Worm (Caenorhabditis elegans) whole organism, L1 larva: ENCODE measurements around the gene F42F12.3.

ENCODE experiments used
- F16B12.6 ChIP-seq: fragments of 150-350 bp; optimal IDR thresholded peaks from 2 replicates; lab custom pipeline; 2014; ENCODE audit warnings: missing biosample characterization, missing genetic modification characterization
- Y116A8C.19 ChIP-seq: sonication (generic microtip); optimal IDR thresholded peaks from 2 replicates; lab custom pipeline; 2016; ENCODE audit warnings: missing compliant biosample characterization, missing genetic modification characterization, borderline replicate concordance
- aha-1 ChIP-seq: fragments of 150-350 bp; optimal IDR thresholded peaks from 2 replicates; lab custom pipeline; 2014; ENCODE audit warnings: missing biosample characterization, missing genetic modification characterization
- aly-2 ChIP-seq: fragments of 150-350 bp; optimal IDR thresholded peaks from 2 replicates; lab custom pipeline; 2014; ENCODE audit warnings: missing biosample characterization, missing genetic modification characterization
- ama-1 ChIP-seq: fragments of 150-350 bp; optimal IDR thresholded peaks from 2 replicates; lab custom pipeline; 2014
- blmp-1 ChIP-seq: fragments of 150-350 bp; optimal IDR thresholded peaks from 2 replicates; lab custom pipeline; 2014; ENCODE audit warnings: missing biosample characterization, missing genetic modification characterization
- ceh-63 ChIP-seq: fragments of 200-800 bp; sonication (Bioruptor generic); optimal IDR thresholded peaks from 2 replicates; lab custom pipeline; 2018; ENCODE audit warnings: mild to moderate bottlenecking, missing genetic modification characterization, missing compliant biosample characterization
- ceh-82 ChIP-seq, 3 experiments: fragments of 150-350 bp in 1 of 3; sonication (generic microtip) in 2 of 3; optimal IDR thresholded peaks; 2 replicates each; lab custom pipeline; 2014 to 2017; ENCODE audit warnings: missing biosample characterization in 3 of 3, missing genetic modification characterization in 3 of 3
- ces-1 ChIP-seq: fragments of 150-350 bp; optimal IDR thresholded peaks from 2 replicates; lab custom pipeline; 2014; ENCODE audit warnings: missing biosample characterization, missing genetic modification reagents, missing genetic modification characterization
- dsc-1 ChIP-seq: sonication (generic microtip); optimal IDR thresholded peaks from 2 replicates; lab custom pipeline; 2016; ENCODE audit warnings: mild to moderate bottlenecking, missing genetic modification characterization, missing compliant biosample characterization
- efl-1 ChIP-seq, 4 experiments: fragments of 150-350 bp; optimal IDR thresholded peaks in 3 of 4; peaks in 1 of 4; 1 replicate in 1 of 4; 2 replicates in 3 of 4; lab custom pipeline; 2014; ENCODE audit warnings: missing biosample characterization in 2 of 4, missing genetic modification characterization in 2 of 4, missing genetic modification reagents in 2 of 4
- efl-3 ChIP-seq: fragments of 200-800 bp; sonication (Bioruptor generic); optimal IDR thresholded peaks from 2 replicates; lab custom pipeline; 2018; ENCODE audit warnings: mild to moderate bottlenecking, missing genetic modification characterization, missing compliant biosample characterization
- egl-13 ChIP-seq: sonication (generic microtip); optimal IDR thresholded peaks from 2 replicates; lab custom pipeline; 2016; ENCODE audit warnings: missing genotype, missing genetic modification reagents, missing genetic modification characterization, missing compliant biosample characterization
- ets-5 ChIP-seq: fragments of 200-800 bp; sonication (Bioruptor generic); IDR thresholded peaks from 2 replicates; pipeline ENCODE4 v1.3.6; 2022; ENCODE audit warnings: missing genetic modification characterization, missing compliant biosample characterization
- fkh-4 ChIP-seq: sonication (generic microtip); optimal IDR thresholded peaks from 2 replicates; lab custom pipeline; 2016; ENCODE audit warnings: missing compliant biosample characterization, missing genetic modification characterization, borderline replicate concordance
- hlh-17 ChIP-seq: fragments of 200-800 bp; sonication (Bioruptor generic); optimal IDR thresholded peaks from 2 replicates; lab custom pipeline; 2018; ENCODE audit warnings: missing genetic modification characterization, mild to moderate bottlenecking, missing compliant biosample characterization, moderate library complexity, borderline replicate concordance
- hpl-2 ChIP-seq: fragments of 150-350 bp; optimal IDR thresholded peaks from 2 replicates; lab custom pipeline; 2014; ENCODE audit warnings: missing biosample characterization, missing genetic modification reagents, missing genetic modification characterization
- irx-1 ChIP-seq: sonication (generic microtip); optimal IDR thresholded peaks from 2 replicates; lab custom pipeline; 2016; ENCODE audit warnings: missing genetic modification characterization, missing compliant biosample characterization
- jun-1 ChIP-seq: fragments of 150-350 bp; optimal IDR thresholded peaks from 2 replicates; lab custom pipeline; 2014; ENCODE audit warnings: missing biosample characterization, missing genetic modification reagents, missing genetic modification characterization
- lin-13 ChIP-seq: fragments of 150-350 bp; optimal IDR thresholded peaks from 2 replicates; lab custom pipeline; 2014; ENCODE audit warnings: missing biosample characterization, missing genetic modification reagents, missing genetic modification characterization
- lin-15B ChIP-seq: fragments of 150-350 bp; sonication (generic microtip); optimal IDR thresholded peaks from 3 replicates; lab custom pipeline; 2014; ENCODE audit warnings: missing biosample characterization, missing genetic modification characterization
- lin-35 ChIP-seq, 2 experiments: fragments of 150-350 bp; optimal IDR thresholded peaks; 2 replicates each; lab custom pipeline; 2014; ENCODE audit warnings: missing biosample characterization in 2 of 2, missing genetic modification characterization in 2 of 2, missing genetic modification reagents in 2 of 2
- lin-39 ChIP-seq: fragments of 150-350 bp; optimal IDR thresholded peaks from 2 replicates; lab custom pipeline; 2014; ENCODE audit warnings: missing biosample characterization, missing genetic modification reagents, missing genetic modification characterization
- lir-3 ChIP-seq: sonication (generic microtip); optimal IDR thresholded peaks from 2 replicates; lab custom pipeline; 2016; ENCODE audit warnings: mild to moderate bottlenecking, missing genetic modification characterization, moderate library complexity, missing compliant biosample characterization; ENCODE audit not compliant: poor library complexity
- lsy-2 ChIP-seq, 2 experiments: fragments of 150-350 bp; optimal IDR thresholded peaks; 2 replicates each; lab custom pipeline; 2014; ENCODE audit warnings: missing biosample characterization in 2 of 2, missing genetic modification characterization in 2 of 2
- mef-2 ChIP-seq: fragments of 150-350 bp; optimal IDR thresholded peaks from 2 replicates; lab custom pipeline; 2014; ENCODE audit warnings: missing biosample characterization, missing genetic modification characterization
- nhr-71 ChIP-seq: sonication (generic microtip); optimal IDR thresholded peaks from 2 replicates; lab custom pipeline; 2016; ENCODE audit warnings: mild to moderate bottlenecking, missing genetic modification characterization, moderate library complexity, missing compliant biosample characterization
- nhr-77 ChIP-seq: fragments of 150-350 bp; optimal IDR thresholded peaks from 2 replicates; lab custom pipeline; 2014; ENCODE audit warnings: missing biosample characterization, missing genetic modification characterization
- nhr-85 ChIP-seq: sonication (generic microtip); peaks from one replicate; lab custom pipeline; 2016; ENCODE audit warnings: missing genetic modification characterization, inconsistent platforms, missing compliant biosample characterization
- nhr-90 ChIP-seq: sonication (generic microtip); optimal IDR thresholded peaks from 2 replicates; lab custom pipeline; 2016; ENCODE audit warnings: mild to moderate bottlenecking, missing genetic modification characterization, missing compliant biosample characterization; ENCODE audit not compliant: poor library complexity
- pag-3 ChIP-seq: sonication (generic microtip); optimal IDR thresholded peaks from 2 replicates; lab custom pipeline; 2017; ENCODE audit warnings: missing genetic modification characterization, mild to moderate bottlenecking, missing compliant biosample characterization, antibody characterized with exemption, borderline replicate concordance; ENCODE audit not compliant: insufficient read depth
- pqm-1 ChIP-seq: sonication (generic microtip); optimal IDR thresholded peaks from 3 replicates; lab custom pipeline; 2017; ENCODE audit warnings: missing biosample characterization, missing genetic modification characterization
- rnt-1 ChIP-seq: sonication (generic microtip); optimal IDR thresholded peaks from 2 replicates; lab custom pipeline; 2016; ENCODE audit warnings: mild to moderate bottlenecking, missing genetic modification characterization, moderate library complexity, missing compliant biosample characterization
- snpc-4 ChIP-seq: fragments of 150-350 bp; optimal IDR thresholded peaks from 2 replicates; lab custom pipeline; 2014; ENCODE audit warnings: missing biosample characterization, missing genetic modification characterization
- snu-23 ChIP-seq: sonication (generic microtip); optimal IDR thresholded peaks from 2 replicates; lab custom pipeline; 2016; ENCODE audit warnings: missing genetic modification characterization, missing compliant biosample characterization
- sox-4 ChIP-seq: sonication (generic microtip); optimal IDR thresholded peaks from 2 replicates; lab custom pipeline; 2016; ENCODE audit warnings: missing genetic modification characterization, missing compliant biosample characterization
- sup-37 ChIP-seq: fragments of 200-800 bp; sonication (Bioruptor generic); optimal IDR thresholded peaks from 2 replicates; lab custom pipeline; 2018; ENCODE audit warnings: mild to moderate bottlenecking, missing genetic modification characterization, missing compliant biosample characterization
- swsn-7 ChIP-seq: sonication (generic microtip); optimal IDR thresholded peaks from 2 replicates; lab custom pipeline; 2016; ENCODE audit warnings: missing genetic modification characterization, missing compliant biosample characterization
- unc-30 ChIP-seq: sonication (generic microtip); optimal IDR thresholded peaks from 2 replicates; lab custom pipeline; 2017; ENCODE audit warnings: missing biosample characterization, missing genetic modification characterization
- unc-98 ChIP-seq: fragments of 200-800 bp; sonication (Bioruptor generic); IDR thresholded peaks from 2 replicates; pipeline ENCODE4 v1.3.6; 2022; ENCODE audit warnings: missing genetic modification characterization, missing compliant biosample characterization
- vab-15 ChIP-seq: sonication (generic microtip); optimal IDR thresholded peaks from 2 replicates; lab custom pipeline; 2017; ENCODE audit warnings: missing genotype, mild to moderate bottlenecking, missing genetic modification characterization, missing compliant biosample characterization
- xbp-1 ChIP-seq: sonication (generic microtip); optimal IDR thresholded peaks from 2 replicates; lab custom pipeline; 2016; ENCODE audit warnings: missing genetic modification characterization, missing compliant biosample characterization
- zag-1 ChIP-seq: fragments of 150-350 bp; optimal IDR thresholded peaks from 2 replicates; lab custom pipeline; 2014; ENCODE audit warnings: missing biosample characterization, missing genetic modification characterization
- zip-4 ChIP-seq: fragments of 200-800 bp; sonication (Bioruptor generic); optimal IDR thresholded peaks from 2 replicates; lab custom pipeline; 2018; ENCODE audit warnings: mild to moderate bottlenecking, missing genetic modification characterization, moderate library complexity, missing compliant biosample characterization
- ztf-11 ChIP-seq, 2 experiments: sonication (generic microtip); optimal IDR thresholded peaks; 2 replicates each; lab custom pipeline; 2016 to 2017; ENCODE audit warnings: missing genetic modification characterization in 2 of 2, missing biosample characterization in 1 of 2, missing compliant biosample characterization in 1 of 2

Gene F42F12.3

DNA sequence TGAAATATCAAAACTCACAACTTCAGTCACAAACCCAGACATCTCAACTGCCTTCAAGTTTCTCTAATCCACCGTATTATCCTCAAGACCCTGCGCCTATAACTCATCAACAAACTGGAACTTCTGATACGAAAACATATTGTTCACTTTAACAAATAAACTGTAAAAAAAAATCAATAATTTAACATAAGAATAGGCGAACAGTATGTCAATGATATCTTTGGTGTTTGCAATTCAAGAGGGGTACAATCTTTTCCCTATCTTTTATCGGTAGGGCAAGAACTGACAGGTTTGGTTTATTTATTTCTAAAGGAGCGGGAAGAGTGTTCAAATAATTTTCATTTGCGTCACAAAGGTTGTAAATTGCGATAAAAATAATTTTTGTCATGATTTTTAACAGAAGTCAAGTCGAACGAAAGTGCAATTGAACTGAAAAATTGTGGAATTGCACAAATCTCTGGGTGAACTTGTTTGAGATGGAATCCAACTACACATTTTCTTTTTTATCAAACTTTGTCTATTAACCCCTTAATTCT lies 12.6 kb downstream of the F42F12.3 start (continued):
- no peak for TF ChIP-seq hlh-17 (GFP tag; lab: Kevin White, UChicago)
- TF ChIP-seq ceh-82 (tag; optimal IDR thresholded peaks at IDR 0.05; lab: Kevin White, UChicago), result peak; percentile 90 to 97 (median 97)
- TF ChIP-seq hpl-2 (GFP tag; lab: Kevin White, UChicago), result peak; percentile 94

DNA sequence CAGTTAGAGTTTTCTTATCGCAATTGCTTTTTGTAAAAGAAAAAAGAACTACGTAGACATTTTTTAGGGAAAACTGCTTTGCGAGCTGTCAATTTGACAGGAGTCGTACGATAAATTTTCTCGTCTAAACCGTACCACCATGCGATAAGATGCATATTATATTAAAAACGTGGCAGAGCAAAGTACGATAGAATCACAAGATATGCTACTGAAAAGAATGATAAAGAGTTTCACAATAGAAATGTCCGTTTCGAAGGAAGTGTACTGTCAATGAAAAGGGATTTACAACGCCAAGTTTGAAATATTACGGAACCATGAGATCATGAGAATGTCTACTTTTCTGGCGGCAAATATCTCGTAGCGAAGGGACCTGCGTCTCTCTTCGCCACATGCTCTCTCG lies 14.4 kb downstream of the F42F12.3 start, which contains the start of gene F19H6.5:
Gene F19H6.5, minus strand, starts transcription at position 101 of the 400 bp plus-strand sequence.
- TF ChIP-seq mef-2 (tag; lab: Kevin White, UChicago) (no peak), pqm-1 (no peak), ets-5 (GFP tag; lab: Robert Waterston, UW) (no peak)

- TF ChIP-seq fkh-4 (no peak), ama-1 (lab: Kevin White, UChicago) (no peak), pag-3 (tag; lab: Kevin White, UChicago) (no peak), unc-30 (tag; lab: Kevin White, UChicago) (no peak), ces-1 (no peak), snpc-4 (no peak), hpl-2 (GFP tag; lab: Kevin White, UChicago) (no peak), nhr-90 (tag; lab: Kevin White, UChicago) (no peak), blmp-1 (no peak), ceh-63 (no peak), xbp-1 (tag; lab: Kevin White, UChicago) (no peak), vab-15 (tag; lab: Kevin White, UChicago) (no peak), sup-37 (GFP tag; lab: Kevin White, UChicago) (no peak), lsy-2 (tag; optimal IDR thresholded peaks at IDR 0.05; lab: Kevin White, UChicago) (no peak), lin-35 (GFP tag; optimal IDR thresholded peaks at IDR 0.05; lab: Kevin White, UChicago) (no peak)
Observed at ce11 chrX:12365388-12365787, 15.0 kb downstream of the F42F12.3 start, which contains the start of gene F19H6.4. Gene F19H6.4 (plus strand): TSS chrX:12365688.

ce11 chrX:12367498-12367897 lies 17.1 kb downstream of the F42F12.3 start:
- TF ChIP-seq lin-13 (GFP tag; lab: Kevin White, UChicago) (peak; percentile 11), ets-5 (GFP tag; lab: Robert Waterston, UW) (no peak), nhr-85 (tag; lab: Kevin White, UChicago) (peak; percentile 43), hpl-2 (GFP tag; lab: Kevin White, UChicago) (no peak), snpc-4 (no peak), efl-3 (GFP tag; lab: Kevin White, UChicago) (no peak), unc-30 (tag; lab: Kevin White, UChicago) (no peak), egl-13 (tag; lab: Kevin White, UChicago) (no peak), lsy-2 (tag; optimal IDR thresholded peaks at IDR 0.05; lab: Kevin White, UChicago) (no peak), rnt-1 (tag; lab: Kevin White, UChicago) (peak; percentile 74), hlh-17 (GFP tag; lab: Kevin White, UChicago) (no peak), nhr-77 (tag; lab: Kevin White, UChicago) (peak; percentile 16), Y116A8C.19 (tag; lab: Kevin White, UChicago) (no peak), lin-15B (tag; lab: Kevin White, UChicago) (no peak), zip-4 (GFP tag; lab: Kevin White, UChicago) (no peak), sox-4 (tag; lab: Kevin White, UChicago) (no peak), lin-39 (tag; lab: Kevin White, UChicago) (no peak), zag-1 (tag; lab: Kevin White, UChicago) (no peak), fkh-4 (no peak), lir-3 (tag; lab: Kevin White, UChicago) (no peak), ztf-11 (tag; optimal IDR thresholded peaks at IDR 0.05; lab: Kevin White, UChicago) (no peak), jun-1 (tag; lab: Kevin White, UChicago) (no peak), blmp-1 (no peak), F16B12.6 (tag; lab: Kevin White, UChicago) (no peak), efl-1 (optimal IDR thresholded peaks at IDR 0.05; lab: Kevin White, UChicago) (peak in 1 of 2 experiments; percentile 11), efl-1 (GFP tag; optimal IDR thresholded peaks at IDR 0.05 in 1 of 2; lab: Kevin White, UChicago) (no peak), swsn-7 (tag; lab: Kevin White, UChicago) (peak; percentile 24), irx-1 (peak; percentile 22), unc-98 (GFP tag; lab: Robert Waterston, UW) (no peak), snu-23 (GFP tag; lab: Kevin White, UChicago) (peak; percentile 73), dsc-1 (tag; lab: Kevin White, UChicago) (peak; percentile 53), nhr-71 (tag; lab: Kevin White, UChicago) (peak; percentile 47), aly-2 (tag; lab: Kevin White, UChicago) (no peak), aha-1 (no peak)
